Fruit fly (Drosophila melanogaster) whole organism, embryonic: ENCODE results near the gene CG18765.

Experiments used
- Adf1 ChIP-seq: fragments of 200-800 bp; sonication (Bioruptor generic); IDR thresholded peaks from 2 replicates; pipeline ENCODE4 v1.3.6; 2022; ENCODE audit warnings: missing biosample characterization, missing genetic modification characterization
- Asciz ChIP-seq: fragments of 200-800 bp; sonication (Bioruptor generic); optimal IDR thresholded peaks from 2 replicates; lab custom pipeline; 2017; ENCODE audit warnings: missing biosample characterization, mild to moderate bottlenecking, missing genetic modification characterization, missing genetic modification reagents
- Bdp1 ChIP-seq: fragments of 200-800 bp; sonication (Bioruptor generic); optimal IDR thresholded peaks from 3 replicates; lab custom pipeline; 2016; ENCODE audit warnings: missing biosample characterization, missing genetic modification characterization
- BtbVII ChIP-seq: fragments of 200-800 bp; sonication (Bioruptor generic); optimal IDR thresholded peaks from 3 replicates; lab custom pipeline; 2017; ENCODE audit warnings: missing biosample characterization, mild to moderate bottlenecking, missing genetic modification characterization
- CG12219 ChIP-seq: fragments of 200-800 bp; sonication (Bioruptor generic); optimal IDR thresholded peaks from 3 replicates; lab custom pipeline; 2018; ENCODE audit warnings: missing biosample characterization, mild to moderate bottlenecking, missing genetic modification characterization
- CG14014 ChIP-seq: fragments of 200-800 bp; sonication (Bioruptor generic); IDR thresholded peaks from 2 replicates; pipeline ENCODE4 v1.3.6; 2022; ENCODE audit warnings: missing biosample characterization, missing genetic modification characterization
- CG14050 ChIP-seq: fragments of 200-800 bp; sonication (Bioruptor generic); IDR thresholded peaks from 3 replicates; pipeline ENCODE4 v1.3.6; 2022; ENCODE audit warnings: missing biosample characterization, missing genetic modification characterization
- CG16813 ChIP-seq: fragments of 200-800 bp; sonication (Bioruptor generic); IDR thresholded peaks from 3 replicates; pipeline ENCODE4 v1.3.6; 2022; ENCODE audit warnings: missing biosample characterization, missing genetic modification characterization; ENCODE audit not compliant: partially characterized antibody
- CG16863 ChIP-seq: fragments of 200-800 bp; sonication (Bioruptor generic); optimal IDR thresholded peaks from 3 replicates; lab custom pipeline; 2016; ENCODE audit warnings: missing biosample characterization, missing genetic modification characterization
- CG17568 ChIP-seq: fragments of 200-800 bp; sonication (Bioruptor generic); optimal IDR thresholded peaks from 2 replicates; lab custom pipeline; 2018; ENCODE audit warnings: missing biosample characterization, mild to moderate bottlenecking, missing genetic modification characterization, moderate library complexity
- CG17612 ChIP-seq: fragments of 200-800 bp; sonication (Bioruptor generic); IDR thresholded peaks from 2 replicates; pipeline ENCODE4 v1.3.6; 2022; ENCODE audit warnings: missing biosample characterization, missing genetic modification characterization
- CG30431 ChIP-seq: fragments of 200-800 bp; sonication (Bioruptor generic); optimal IDR thresholded peaks from 2 replicates; lab custom pipeline; 2017; ENCODE audit warnings: missing biosample characterization, missing genetic modification characterization
- CG31224 ChIP-seq: fragments of 200-800 bp; sonication (Bioruptor generic); IDR thresholded peaks from 2 replicates; pipeline ENCODE4 v1.3.6; 2022; ENCODE audit warnings: missing biosample characterization, missing genetic modification characterization
- CG31441 ChIP-seq: fragments of 200-800 bp; sonication (Bioruptor generic); IDR thresholded peaks from 2 replicates; pipeline ENCODE4 v1.3.6; 2022; ENCODE audit warnings: missing biosample characterization, missing genetic modification characterization
- CG3407 ChIP-seq: fragments of 200-800 bp; sonication (Bioruptor generic); optimal IDR thresholded peaks from 2 replicates; lab custom pipeline; 2018; ENCODE audit warnings: missing biosample characterization, mild to moderate bottlenecking, missing genetic modification characterization
- CG4328 ChIP-seq: fragments of 200-800 bp; sonication (Bioruptor generic); optimal IDR thresholded peaks from 3 replicates; lab custom pipeline; 2017; ENCODE audit warnings: missing biosample characterization, missing genetic modification reagents, missing genetic modification characterization
- CG4360 ChIP-seq: fragments of 200-800 bp; sonication (Bioruptor generic); IDR thresholded peaks from 2 replicates; pipeline ENCODE4 v1.3.6; 2022; ENCODE audit warnings: missing biosample characterization, missing genetic modification characterization
- CG5180 ChIP-seq: fragments of 200-800 bp; sonication (Bioruptor generic); optimal IDR thresholded peaks from 3 replicates; lab custom pipeline; 2017; ENCODE audit warnings: missing biosample characterization, missing genetic modification characterization, mild to moderate bottlenecking, moderate library complexity, missing genetic modification reagents
- CG5953 ChIP-seq: fragments of 200-800 bp; sonication (Bioruptor generic); IDR thresholded peaks from 2 replicates; pipeline ENCODE4 v1.3.6; 2022; ENCODE audit warnings: missing biosample characterization, missing genetic modification characterization
- D19A ChIP-seq: fragments of 200-800 bp; optimal IDR thresholded peaks from 3 replicates; lab custom pipeline; 2019; ENCODE audit warnings: missing biosample characterization, mild to moderate bottlenecking, missing genetic modification characterization, moderate library complexity
- H15 ChIP-seq: fragments of 200-800 bp; sonication (Bioruptor generic); IDR thresholded peaks from 3 replicates; pipeline ENCODE4 v1.3.6; 2022; ENCODE audit warnings: missing biosample characterization, missing genetic modification characterization
- HLH54F ChIP-seq: fragments of 200-800 bp; sonication (Bioruptor generic); optimal IDR thresholded peaks from 3 replicates; lab custom pipeline; 2016; ENCODE audit warnings: missing biosample characterization, missing genetic modification characterization
- Hmr ChIP-seq: fragments of 200-800 bp; sonication (Bioruptor generic); optimal IDR thresholded peaks from 3 replicates; lab custom pipeline; 2017; ENCODE audit warnings: mild to moderate bottlenecking, missing biosample characterization, missing genetic modification reagents, missing genetic modification characterization
- MESR4 ChIP-seq: fragments of 200-800 bp; sonication (Bioruptor generic); optimal IDR thresholded peaks from 2 replicates; lab custom pipeline; 2018; ENCODE audit warnings: missing biosample characterization, mild to moderate bottlenecking, missing genetic modification characterization, moderate library complexity
- Max ChIP-seq: fragments of 200-800 bp; sonication (Bioruptor generic); optimal IDR thresholded peaks from 2 replicates; lab custom pipeline; 2016; ENCODE audit warnings: missing biosample characterization, mild to moderate bottlenecking, missing genetic modification characterization
- NC2α ChIP-seq: fragments of 200-800 bp; sonication (Bioruptor generic); optimal IDR thresholded peaks from 2 replicates; lab custom pipeline; 2016; ENCODE audit warnings: missing biosample characterization, missing genetic modification characterization
- Neu2 ChIP-seq: fragments of 200-800 bp; sonication (Bioruptor generic); optimal IDR thresholded peaks from 3 replicates; lab custom pipeline; 2016; ENCODE audit warnings: missing biosample characterization, missing genetic modification characterization, borderline replicate concordance
- Oli ChIP-seq: fragments of 200-800 bp; sonication (Bioruptor generic); optimal IDR thresholded peaks from 2 replicates; lab custom pipeline; 2018; ENCODE audit warnings: missing biosample characterization, mild to moderate bottlenecking, missing genetic modification characterization, moderate library complexity
- Opbp ChIP-seq: fragments of 200-800 bp; sonication (Bioruptor generic); IDR thresholded peaks from 3 replicates; pipeline ENCODE4 v1.3.6; 2022; ENCODE audit warnings: missing biosample characterization, missing genetic modification characterization; ENCODE audit not compliant: partially characterized antibody
- cad ChIP-seq: fragments of >200 bp; optimal IDR thresholded peaks from 2 replicates; lab custom pipeline; 2017; ENCODE audit warnings: missing biosample characterization, missing genetic modification characterization
- cas ChIP-seq: fragments of 200-800 bp; sonication (Bioruptor generic); IDR thresholded peaks from 2 replicates; pipeline ENCODE4 v1.3.6; 2022; ENCODE audit warnings: missing biosample characterization, missing genetic modification characterization
- cg ChIP-seq: fragments of 200-800 bp; sonication (Bioruptor generic); optimal IDR thresholded peaks from 3 replicates; lab custom pipeline; 2019; ENCODE audit warnings: missing biosample characterization, mild to moderate bottlenecking, missing genetic modification characterization, moderate library complexity
- ci ChIP-seq: fragments of 200-800 bp; sonication (Bioruptor generic); IDR thresholded peaks from 3 replicates; pipeline ENCODE4 v1.3.6; 2022; ENCODE audit warnings: missing biosample characterization, missing genetic modification characterization
- crp ChIP-seq, 2 experiments: fragments of 200-800 bp; sonication (Bioruptor generic); optimal IDR thresholded peaks; 2 replicates in 1 of 2; 3 replicates in 1 of 2; lab custom pipeline; 2017; ENCODE audit warnings: missing biosample characterization in 2 of 2, missing genetic modification characterization in 2 of 2, mild to moderate bottlenecking in 1 of 2, moderate library complexity in 1 of 2
- disco-r ChIP-seq: fragments of 200-800 bp; sonication (Bioruptor generic); optimal IDR thresholded peaks from 2 replicates; lab custom pipeline; 2016; ENCODE audit warnings: missing biosample characterization, missing genetic modification characterization
- en ChIP-seq: fragments of 200-800 bp; sonication (Bioruptor generic); optimal IDR thresholded peaks from 2 replicates; lab custom pipeline; 2016; ENCODE audit warnings: missing biosample characterization, missing genetic modification characterization
- eyg ChIP-seq: fragments of 200-800 bp; sonication (Bioruptor generic); optimal IDR thresholded peaks from 3 replicates; lab custom pipeline; 2016; ENCODE audit warnings: missing biosample characterization, missing genetic modification characterization
- hth ChIP-seq: fragments of >200 bp; optimal IDR thresholded peaks from 2 replicates; lab custom pipeline; 2017; ENCODE audit warnings: inconsistent platforms
- kah ChIP-seq: fragments of 200-800 bp; sonication (Bioruptor generic); optimal IDR thresholded peaks from 2 replicates; lab custom pipeline; 2018; ENCODE audit warnings: missing biosample characterization, mild to moderate bottlenecking, missing genetic modification characterization
- maf-S ChIP-seq: fragments of 200-800 bp; sonication (Bioruptor generic); optimal IDR thresholded peaks from 2 replicates; lab custom pipeline; 2016; ENCODE audit warnings: missing biosample characterization, missing genetic modification characterization
- onecut ChIP-seq: fragments of 200-800 bp; sonication (Bioruptor generic); IDR thresholded peaks from 2 replicates; pipeline ENCODE4 v1.3.6; 2022; ENCODE audit warnings: missing biosample characterization, missing genetic modification characterization
- org-1 ChIP-seq: fragments of 200-800 bp; sonication (Bioruptor generic); optimal IDR thresholded peaks from 2 replicates; lab custom pipeline; 2017; ENCODE audit warnings: missing biosample characterization, missing genetic modification characterization
- otp ChIP-seq: fragments of 200-800 bp; sonication (Bioruptor generic); IDR thresholded peaks from 3 replicates; pipeline ENCODE4, ENCODE4 v1.3.6; 2022; ENCODE audit warnings: missing biosample characterization, missing genetic modification characterization
- psq ChIP-seq: fragments of 200-800 bp; sonication (Bioruptor generic); optimal IDR thresholded peaks from 2 replicates; lab custom pipeline; 2017; ENCODE audit warnings: missing biosample characterization, missing genetic modification characterization
- ro ChIP-seq: fragments of 200-800 bp; sonication (Bioruptor generic); IDR thresholded peaks from 2 replicates; pipeline ENCODE4 v1.3.6; 2022; ENCODE audit warnings: missing biosample characterization, missing genetic modification characterization
- seq ChIP-seq: fragments of 200-800 bp; sonication (Bioruptor generic); IDR thresholded peaks from 2 replicates; pipeline ENCODE4 v1.3.6; 2022; ENCODE audit warnings: missing biosample characterization, missing genetic modification characterization
- tll ChIP-seq, 2 experiments: fragments of 200-800 bp in 1 of 2; fragments of >200 bp in 1 of 2; sonication (Bioruptor generic) in 1 of 2; optimal IDR thresholded peaks; 2 replicates each; lab custom pipeline; 2017 to 2019; ENCODE audit warnings: missing biosample characterization in 2 of 2, missing genetic modification characterization in 2 of 2, mild to moderate bottlenecking in 1 of 2, moderate library complexity in 1 of 2
- trem ChIP-seq: fragments of 200-800 bp; optimal IDR thresholded peaks from 3 replicates; lab custom pipeline; 2019; ENCODE audit warnings: missing biosample characterization, mild to moderate bottlenecking, missing genetic modification characterization, moderate library complexity
- unpg ChIP-seq: fragments of 200-800 bp; sonication (Bioruptor generic); optimal IDR thresholded peaks from 3 replicates; lab custom pipeline; 2018; ENCODE audit warnings: missing biosample characterization, mild to moderate bottlenecking, missing genetic modification characterization, moderate library complexity
- yki ChIP-seq: fragments of >200 bp; optimal IDR thresholded peaks from 3 replicates; lab custom pipeline; 2018
- zen ChIP-seq: fragments of 200-800 bp; sonication (Bioruptor generic); optimal IDR thresholded peaks from 3 replicates; lab custom pipeline; 2018; ENCODE audit warnings: missing biosample characterization, mild to moderate bottlenecking, missing genetic modification characterization, moderate library complexity

Gene CG18765

dm6 chr3R:11655873-11656374 is 35.7 kb downstream of the CG18765 start, which contains the start of gene CG42327 (continued):
- peak; percentile 54 for TF ChIP-seq maf-S (GFP tag; lab: Kevin White, UChicago)
- TF ChIP-seq onecut: peak; percentile 87
- TF ChIP-seq D19A (tag; lab: Kevin White, UChicago): peak; percentile 93
- peak; percentile 98 for TF ChIP-seq CG31441
- TF ChIP-seq crp (GFP tag; optimal IDR thresholded peaks at IDR 0.05; lab: Kevin White, UChicago): peak in 1 of 2 experiments; percentile 59
- no peak for TF ChIP-seq yki
- TF ChIP-seq psq: peak; percentile 87
- TF ChIP-seq en (GFP tag; lab: Kevin White, UChicago): peak; percentile 66
- peak; percentile 97 for TF ChIP-seq H15
- 0 out of 3 replicates have a peak, but pooled peaks have one; percentile 23 for TF ChIP-seq CG16813 (GFP tag; lab: Robert Waterston, UW)
- TF ChIP-seq eyg (GFP tag; lab: Kevin White, UChicago): peak; percentile 56
- peak; percentile 84 for TF ChIP-seq ro
- TF ChIP-seq Adf1: peak; percentile 68
- TF ChIP-seq cg (GFP tag; lab: Kevin White, UChicago): peak; percentile 52
- peak; percentile 83 for TF ChIP-seq CG4360 (GFP tag; lab: Robert Waterston, UW)
- TF ChIP-seq otp (GFP tag; lab: Robert Waterston, UW): peak; percentile 97
- TF ChIP-seq CG14050 (GFP tag; lab: Robert Waterston, UW): peak; percentile 94
- TF ChIP-seq unpg (GFP tag; lab: Kevin White, UChicago): peak; percentile 97
- peak; percentile 37 for TF ChIP-seq MESR4
- TF ChIP-seq CG17568: peak; percentile 92
- TF ChIP-seq Hmr (GFP tag; lab: Kevin White, UChicago): peak; percentile 92
- no peak for TF ChIP-seq tll (GFP tag; optimal IDR thresholded peaks at IDR 0.05; lab: Kevin White, UChicago)
- TF ChIP-seq hth: no peak
- TF ChIP-seq BtbVII (GFP tag; lab: Kevin White, UChicago): peak; percentile 93
- TF ChIP-seq NC2α: peak; percentile 72
- TF ChIP-seq cad (GFP tag; lab: Kevin White, UChicago): no peak
- peak; percentile 75 for TF ChIP-seq CG5180 (GFP tag; lab: Kevin White, UChicago)
- peak; percentile 99 for TF ChIP-seq ci (GFP tag; lab: Robert Waterston, UW)
- peak; percentile 87 for TF ChIP-seq CG16863 (GFP tag; lab: Kevin White, UChicago)
- peak; percentile 87 for TF ChIP-seq zen (tag; lab: Kevin White, UChicago)
- peak; percentile 83 for TF ChIP-seq Bdp1 (GFP tag; lab: Kevin White, UChicago)
- TF ChIP-seq CG4328 (GFP tag; lab: Kevin White, UChicago): peak; percentile 73
- no peak for TF ChIP-seq Neu2 (GFP tag; lab: Kevin White, UChicago)
- peak; percentile 79 for TF ChIP-seq kah (GFP tag; lab: Kevin White, UChicago)
- peak; percentile 95 for TF ChIP-seq CG30431 (GFP tag; lab: Kevin White, UChicago)
- TF ChIP-seq Max: peak; percentile 91
- peak; percentile 78 for TF ChIP-seq cas (GFP tag; lab: Robert Waterston, UW)
- TF ChIP-seq HLH54F: peak; percentile 71
- peak; percentile 83 for TF ChIP-seq CG31224 (GFP tag; lab: Robert Waterston, UW)
- TF ChIP-seq Opbp (GFP tag; lab: Robert Waterston, UW): 0 out of 3 replicates have a peak, but pooled peaks have one; percentile 43
- TF ChIP-seq CG12219 (GFP tag; lab: Kevin White, UChicago): peak; percentile 90
- peak; percentile 90 for TF ChIP-seq CG14014
- TF ChIP-seq org-1: peak; percentile 91
- peak; percentile 96 for TF ChIP-seq Asciz (GFP tag; lab: Kevin White, UChicago)
- peak; percentile 95 for TF ChIP-seq CG3407 (GFP tag; lab: Kevin White, UChicago)
- peak; percentile 91 for TF ChIP-seq trem (tag; lab: Kevin White, UChicago)
- peak; percentile 98 for TF ChIP-seq CG5953 (GFP tag; lab: Robert Waterston, UW)
- TF ChIP-seq CG17612: peak; percentile 78
- TF ChIP-seq disco-r (GFP tag; lab: Kevin White, UChicago): peak; percentile 65
- peak; percentile 95 for TF ChIP-seq Oli (tag; lab: Kevin White, UChicago)
- TF ChIP-seq seq (GFP tag; lab: Robert Waterston, UW): peak; percentile 96
